Fruit fly (Drosophila melanogaster): ENCODE results near the gene CG34398.

Gene CG34398

DNA sequence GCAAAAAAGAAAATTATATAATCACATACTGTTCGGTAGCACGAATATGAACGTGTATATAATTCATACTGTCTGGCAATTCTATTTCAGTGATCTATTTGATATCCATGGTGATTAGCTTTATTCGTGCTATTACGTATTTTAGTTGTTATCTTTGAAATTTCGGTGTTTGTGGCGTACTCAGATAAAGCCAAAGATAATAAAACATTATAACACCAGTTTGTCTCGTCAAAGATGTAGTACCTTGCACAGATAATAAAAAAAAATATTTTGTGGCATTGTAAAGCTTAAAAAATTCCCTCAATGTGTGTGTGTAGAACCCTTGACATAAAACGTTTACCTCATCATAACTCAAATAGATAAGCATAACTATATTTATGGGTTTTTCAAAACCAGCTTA lies 49.4 kb downstream of the CG34398 start:
- TF ChIP-seq h (optimal IDR thresholded peaks at IDR 0.05) (no peak), Sin3A (optimal IDR thresholded peaks at IDR 0.05) (no peak)

DNA sequence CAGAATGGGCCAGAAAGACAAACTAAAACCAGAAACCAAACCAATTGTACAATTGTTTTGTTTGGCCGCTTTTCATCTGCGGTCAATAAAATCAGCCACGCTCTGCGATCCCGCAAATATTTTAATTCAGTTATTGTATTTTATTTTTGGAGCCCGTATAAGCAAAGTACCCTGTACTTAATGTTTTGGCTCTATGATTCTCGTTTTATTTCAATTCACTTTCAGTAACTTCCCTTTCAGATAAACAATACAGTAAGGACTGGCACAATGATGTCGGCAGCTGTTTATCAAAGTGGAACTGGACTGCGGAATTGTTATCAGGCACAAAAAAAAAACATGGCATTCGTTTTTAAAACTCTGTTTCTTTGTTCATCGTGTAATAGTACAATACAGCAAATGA lies 50.1 kb downstream of the CG34398 start:
- TF ChIP-seq Sin3A (optimal IDR thresholded peaks at IDR 0.05) (no peak), ttk (optimal IDR thresholded peaks at IDR 0.05) (no peak), psq (optimal IDR thresholded peaks at IDR 0.05) (no peak), h (optimal IDR thresholded peaks at IDR 0.05) (no peak), insv (optimal IDR thresholded peaks at IDR 0.05) (no peak), Myc (optimal IDR thresholded peaks at IDR 0.05) (no peak)

DNA sequence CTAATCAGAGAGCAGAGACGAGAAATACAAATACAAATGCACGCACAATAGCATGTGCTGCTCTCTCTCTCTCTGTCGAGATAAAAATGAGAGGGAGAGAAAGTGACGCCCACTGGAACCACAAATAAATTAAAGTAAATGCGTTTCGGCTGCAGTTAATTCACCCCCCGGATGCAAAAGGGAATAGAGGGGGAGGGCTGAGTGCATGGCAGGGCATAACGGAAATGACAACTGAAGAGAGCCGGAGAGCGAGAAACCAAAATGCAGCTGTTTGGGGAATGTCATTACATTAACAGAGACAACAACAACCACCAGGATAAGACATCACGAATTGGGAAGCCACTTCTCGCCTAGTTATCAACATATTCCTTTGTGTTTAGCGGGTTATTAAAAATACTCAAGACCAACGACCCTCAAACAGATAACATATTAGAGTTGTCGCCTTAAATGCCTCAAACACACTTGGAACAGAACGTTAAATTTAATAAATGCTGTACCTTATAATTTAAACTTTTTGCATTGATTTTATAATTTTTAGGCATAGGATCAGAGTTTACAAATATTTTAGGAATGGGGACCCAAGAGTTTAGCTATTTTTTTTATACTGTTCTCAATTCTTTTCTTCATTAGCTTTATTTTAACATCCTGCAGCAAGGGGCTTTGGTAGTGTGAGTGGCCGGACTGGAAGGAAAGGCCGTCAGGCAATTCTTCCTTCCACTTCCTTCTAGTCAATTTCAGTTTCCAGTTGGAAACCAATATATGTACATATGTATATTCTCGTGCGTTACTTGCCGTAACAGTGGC lies 51.5 kb downstream of the CG34398 start:
- TF ChIP-seq Sin3A (optimal IDR thresholded peaks at IDR 0.05): no peak

DNA sequence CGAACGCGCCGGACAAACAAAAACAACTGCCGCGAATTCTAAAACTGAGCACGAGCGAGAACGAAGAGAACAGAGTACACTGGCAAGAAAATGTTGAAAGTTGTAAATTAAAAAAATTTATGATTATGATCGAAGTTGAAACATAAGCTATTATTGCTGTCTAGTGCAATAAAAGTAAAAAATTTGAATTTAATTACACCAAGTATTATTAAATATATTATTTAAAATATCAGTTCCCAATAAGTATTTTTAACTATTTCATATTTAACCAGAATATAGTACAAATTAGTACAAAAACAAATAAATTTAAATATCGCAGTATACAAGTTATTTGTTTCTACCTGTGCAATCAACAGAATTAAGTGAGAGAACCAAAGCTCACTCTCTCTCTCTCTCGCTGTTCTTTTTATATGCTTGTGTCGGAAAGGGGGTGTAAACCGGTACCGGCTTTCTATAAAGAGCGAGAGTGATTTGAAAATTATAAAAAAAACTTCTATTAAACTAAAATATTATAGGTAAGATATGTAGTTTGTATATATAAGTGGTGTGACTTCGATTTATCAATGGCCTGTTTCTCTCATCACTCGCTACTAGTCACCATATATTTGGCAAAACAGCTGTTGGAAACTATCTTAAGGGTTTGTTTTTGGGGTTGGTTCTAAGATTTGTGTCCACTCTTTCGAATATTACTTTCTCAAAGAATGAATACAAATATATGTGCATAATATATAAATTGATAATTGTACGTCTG lies 52.8 kb downstream of the CG34398 start, which contains the start of gene C1GalTA:
Gene C1GalTA, minus strand, starts transcription at position 33 of the 751 bp plus-strand sequence.
- TF ChIP-seq Sin3A (optimal IDR thresholded peaks at IDR 0.05): no peak
- no peak for TF ChIP-seq insv (optimal IDR thresholded peaks at IDR 0.05)
- no peak for TF ChIP-seq psq (optimal IDR thresholded peaks at IDR 0.05)
- TF ChIP-seq ttk (optimal IDR thresholded peaks at IDR 0.05): no peak
- no peak for TF ChIP-seq Myc (optimal IDR thresholded peaks at IDR 0.05)

DNA sequence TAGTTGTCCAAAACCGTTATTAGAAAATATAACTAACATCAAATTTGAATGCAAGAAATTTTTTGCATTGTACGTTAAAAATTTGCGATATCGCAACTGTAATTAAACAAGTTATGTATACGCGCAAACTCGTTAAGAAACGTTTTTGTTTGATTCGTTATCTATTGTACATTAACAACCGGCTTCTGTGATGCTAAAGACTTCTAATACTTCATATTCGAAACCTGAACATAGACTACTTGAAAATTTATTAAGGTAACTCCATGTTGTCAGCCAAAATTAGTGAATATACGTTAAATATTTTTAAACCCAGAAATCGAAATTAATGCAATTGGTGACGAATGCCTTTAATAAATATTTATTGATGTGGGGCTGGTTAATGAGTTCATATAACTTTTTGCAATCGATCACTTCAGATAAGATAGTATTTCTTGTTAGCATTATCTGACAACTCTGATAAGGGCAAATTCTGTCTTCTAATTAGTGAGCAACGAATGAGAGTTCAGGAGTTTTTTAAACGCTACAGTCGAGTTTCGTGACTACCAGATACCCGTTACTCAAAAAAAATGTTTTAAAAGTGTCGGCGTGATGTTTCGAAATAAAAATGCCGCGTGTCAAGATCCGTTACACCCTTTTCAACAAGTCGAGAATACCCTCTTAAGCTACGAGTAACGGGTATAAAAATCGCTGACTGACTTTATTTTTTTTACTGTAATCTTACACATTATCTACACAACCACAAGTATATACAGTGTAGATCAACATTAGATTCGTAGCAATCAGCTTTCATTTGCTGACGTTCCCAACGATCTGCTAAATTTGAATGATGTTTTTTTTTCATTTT lies 53.8 kb downstream of the CG34398 start:
- no peak for TF ChIP-seq Myc (optimal IDR thresholded peaks at IDR 0.05)
- no peak for TF ChIP-seq insv (optimal IDR thresholded peaks at IDR 0.05)
- TF ChIP-seq ttk (optimal IDR thresholded peaks at IDR 0.05): no peak
- no peak for TF ChIP-seq psq (optimal IDR thresholded peaks at IDR 0.05)
- no peak for TF ChIP-seq Sin3A (optimal IDR thresholded peaks at IDR 0.05)
- TF ChIP-seq h (optimal IDR thresholded peaks at IDR 0.05): no peak

DNA sequence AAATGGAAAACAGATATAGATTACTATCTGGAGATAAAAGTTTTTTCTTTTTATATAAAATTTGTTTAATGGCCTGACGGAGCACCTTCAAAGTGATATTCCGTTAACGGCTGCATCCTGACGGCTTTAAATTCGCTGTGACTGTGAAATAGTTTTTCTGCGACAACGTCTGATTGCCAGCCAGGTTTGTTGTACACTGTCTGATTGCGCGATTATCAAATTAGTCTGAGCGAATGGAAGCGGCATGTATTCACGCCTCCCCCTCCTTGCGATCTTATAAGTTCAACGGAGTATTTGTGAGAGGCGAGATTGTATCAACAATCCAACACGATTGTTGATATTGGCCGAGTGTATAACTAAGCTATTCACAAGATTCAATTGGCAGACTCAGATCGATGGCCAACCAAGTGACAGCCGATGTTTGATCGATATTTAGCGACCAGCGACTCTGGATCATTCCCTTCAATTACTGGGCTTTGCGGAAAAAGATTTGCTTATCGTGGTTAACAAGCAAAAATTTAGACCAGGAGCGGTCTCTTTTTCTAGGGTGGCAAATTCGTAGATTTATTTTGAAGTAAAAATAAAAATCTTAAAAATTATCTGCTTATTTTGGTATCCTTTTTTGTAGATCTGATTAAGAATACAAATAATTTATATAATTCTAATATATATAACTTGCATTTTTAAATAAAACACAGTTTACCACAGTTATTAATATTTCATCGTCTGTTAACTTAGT lies 57.2 kb downstream of the CG34398 start:
- TF ChIP-seq Sin3A (optimal IDR thresholded peaks at IDR 0.05) (no peak), psq (optimal IDR thresholded peaks at IDR 0.05) (no peak), h (optimal IDR thresholded peaks at IDR 0.05) (no peak), ttk (optimal IDR thresholded peaks at IDR 0.05) (no peak), insv (optimal IDR thresholded peaks at IDR 0.05) (no peak), Myc (optimal IDR thresholded peaks at IDR 0.05) (no peak)

DNA sequence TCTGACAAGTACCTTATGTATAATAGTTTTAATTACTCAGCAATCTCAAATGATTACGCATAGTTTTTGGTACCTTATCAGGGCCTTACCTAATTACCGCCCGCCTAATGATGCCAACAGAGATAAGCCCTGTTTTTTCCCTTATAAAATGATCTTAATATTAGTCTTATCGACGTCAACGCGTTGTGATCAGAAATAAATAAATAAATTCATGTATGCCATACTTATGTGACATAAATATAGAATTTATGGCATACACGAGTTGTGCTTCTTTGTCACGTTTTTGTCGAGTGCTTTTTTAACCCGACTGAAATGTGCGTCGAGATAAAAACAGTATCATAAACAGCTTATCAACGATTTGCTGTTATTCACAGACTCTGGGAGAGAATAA lies 57.7 kb downstream of the CG34398 start:
- TF ChIP-seq psq (optimal IDR thresholded peaks at IDR 0.05) (no peak), insv (optimal IDR thresholded peaks at IDR 0.05) (no peak), Sin3A (optimal IDR thresholded peaks at IDR 0.05) (no peak), h (optimal IDR thresholded peaks at IDR 0.05) (no peak), Myc (optimal IDR thresholded peaks at IDR 0.05) (no peak), ttk (optimal IDR thresholded peaks at IDR 0.05) (no peak)

DNA sequence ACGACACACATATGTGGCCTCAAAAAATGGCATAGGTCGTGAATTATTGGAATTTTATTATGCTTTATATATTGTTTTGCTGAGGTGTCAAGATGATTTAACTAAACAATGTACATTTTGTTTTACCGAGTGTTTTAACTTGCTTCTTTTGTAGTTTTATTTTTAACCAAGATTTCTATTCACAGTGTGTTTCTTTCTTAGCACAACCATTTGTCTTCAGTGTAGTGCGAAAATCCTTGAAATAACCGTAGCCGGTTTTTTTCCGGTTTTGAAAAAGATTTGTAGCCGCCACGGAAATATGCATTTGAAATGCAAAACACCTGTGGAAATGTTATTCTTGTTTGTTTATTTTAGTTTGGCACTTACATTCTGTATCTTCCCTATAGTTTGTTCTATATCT lies 58.6 kb downstream of the CG34398 start:
- TF ChIP-seq Sin3A (optimal IDR thresholded peaks at IDR 0.05): no peak
- TF ChIP-seq insv (optimal IDR thresholded peaks at IDR 0.05): no peak
- TF ChIP-seq h (optimal IDR thresholded peaks at IDR 0.05): no peak
- no peak for TF ChIP-seq Myc (optimal IDR thresholded peaks at IDR 0.05)
- no peak for TF ChIP-seq psq (optimal IDR thresholded peaks at IDR 0.05)
- no peak for TF ChIP-seq ttk (optimal IDR thresholded peaks at IDR 0.05)

DNA sequence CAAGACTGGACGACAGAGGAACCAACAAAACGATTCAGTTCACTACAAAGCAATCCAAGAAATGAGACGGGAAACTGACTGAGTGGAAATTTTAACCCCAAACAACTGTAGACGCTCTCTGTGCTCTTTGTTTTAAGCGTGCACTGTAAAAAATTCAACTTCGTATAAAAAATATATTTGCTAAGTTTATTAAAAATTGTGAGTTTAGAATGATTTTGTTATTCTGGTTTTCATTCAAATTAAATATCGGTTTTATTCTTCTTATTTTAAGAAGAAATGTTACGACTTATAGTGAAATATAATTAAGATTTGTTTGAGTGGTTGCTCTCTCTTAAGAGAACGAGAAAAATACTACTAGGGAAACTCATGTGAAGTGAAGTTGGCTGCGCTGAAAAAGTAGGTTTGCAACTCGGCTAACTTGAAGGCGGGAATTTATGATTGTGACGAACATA lies 59.5 kb downstream of the CG34398 start:
- TF ChIP-seq h (optimal IDR thresholded peaks at IDR 0.05): no peak
- no peak for TF ChIP-seq Sin3A (optimal IDR thresholded peaks at IDR 0.05)
- TF ChIP-seq ttk (optimal IDR thresholded peaks at IDR 0.05): no peak
- TF ChIP-seq insv (optimal IDR thresholded peaks at IDR 0.05): no peak
- no peak for TF ChIP-seq Myc (optimal IDR thresholded peaks at IDR 0.05)
- no peak for TF ChIP-seq psq (optimal IDR thresholded peaks at IDR 0.05)

DNA sequence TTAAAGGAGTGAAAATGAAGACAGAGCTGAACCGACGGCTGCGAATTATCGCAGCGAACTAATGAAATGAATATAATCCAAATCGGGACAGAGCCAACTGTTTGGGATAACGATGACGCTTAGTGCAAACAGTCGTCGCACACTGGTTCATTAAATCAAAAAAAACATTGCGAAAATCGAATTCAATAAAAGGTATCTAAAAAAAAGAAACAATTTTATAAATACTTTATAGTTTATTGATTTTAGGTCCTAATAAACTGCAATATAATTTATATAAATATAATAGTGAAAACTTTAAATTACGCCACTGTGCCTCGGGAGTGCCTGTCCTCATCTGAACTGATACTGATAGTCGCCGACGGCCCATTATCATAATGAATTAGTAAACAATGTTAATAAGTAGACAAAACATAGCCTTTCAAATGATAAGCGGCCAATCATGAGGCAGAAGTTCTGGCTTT lies 60.4 kb downstream of the CG34398 start, which contains the start of gene CG31886:
Gene CG31886, minus strand, starts transcription at position 51 of the 461 bp plus-strand sequence.
- TF ChIP-seq Myc (optimal IDR thresholded peaks at IDR 0.05): no peak
- no peak for TF ChIP-seq ttk (optimal IDR thresholded peaks at IDR 0.05)
- TF ChIP-seq Sin3A (optimal IDR thresholded peaks at IDR 0.05): no peak
- no peak for TF ChIP-seq h (optimal IDR thresholded peaks at IDR 0.05)
- no peak for TF ChIP-seq psq (optimal IDR thresholded peaks at IDR 0.05)

DNA sequence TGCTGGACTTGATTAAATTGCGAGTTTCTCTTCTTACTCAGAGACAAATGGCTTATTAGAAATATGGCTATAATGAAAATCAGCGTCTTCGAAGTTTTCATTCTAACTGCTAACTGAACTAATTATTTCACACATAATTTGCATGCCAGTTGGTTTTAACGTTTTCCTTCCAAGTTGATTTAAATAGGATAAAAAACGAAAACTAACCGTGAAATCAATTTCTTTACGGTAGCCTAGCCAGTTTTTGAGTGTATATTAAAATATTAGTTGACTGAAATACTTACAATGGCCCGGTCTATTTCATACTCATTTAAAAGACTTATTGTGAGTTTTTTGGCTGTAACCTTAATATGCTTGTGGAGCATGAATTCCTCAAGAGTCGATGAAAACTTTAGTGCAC lies 63.7 kb downstream of the CG34398 start, which contains the start of the genes CG9525 and CG32985:
Gene CG9525, minus strand, starts transcription at position 101 of the 400 bp plus-strand sequence.
Gene CG32985, plus strand, starts transcription at position 280 of the 400 bp plus-strand sequence.
- no peak for TF ChIP-seq Sin3A (optimal IDR thresholded peaks at IDR 0.05)
- TF ChIP-seq ttk (optimal IDR thresholded peaks at IDR 0.05): no peak
- TF ChIP-seq psq (optimal IDR thresholded peaks at IDR 0.05): no peak
- no peak for TF ChIP-seq Myc (optimal IDR thresholded peaks at IDR 0.05)
- TF ChIP-seq h (optimal IDR thresholded peaks at IDR 0.05): no peak
- TF ChIP-seq insv (optimal IDR thresholded peaks at IDR 0.05): no peak
